Worm (Caenorhabditis elegans) whole organism, midembryonic: ENCODE results near the gene gst-35.

Experiments
- T22C8.4 ChIP-seq: fragments of 200-800 bp; sonication (Bioruptor generic); IDR thresholded peaks from 2 replicates; pipeline ENCODE4 v1.3.6; 2022; ENCODE audit warnings: missing genetic modification characterization, missing compliant biosample characterization
- cog-1 ChIP-seq: sonication (generic microtip); optimal IDR thresholded peaks from 2 replicates; lab custom pipeline; 2016; ENCODE audit warnings: missing genetic modification characterization, missing compliant biosample characterization
- flt-1 ChIP-seq: fragments of 200-800 bp; sonication (Bioruptor generic); IDR thresholded peaks from 2 replicates; pipeline ENCODE4 v1.3.6; 2022; ENCODE audit warnings: missing genetic modification characterization, missing compliant biosample characterization
- klf-2 ChIP-seq: fragments of 200-800 bp; sonication (Bioruptor generic); conservative IDR thresholded peaks from 2 replicates; pipeline ENCODE4 v1.3.6; 2022; ENCODE audit warnings: missing genetic modification reagents, missing genetic modification characterization, missing compliant biosample characterization
- med-1 ChIP-seq: sonication (generic microtip); optimal IDR thresholded peaks from 2 replicates; lab custom pipeline; 2017; ENCODE audit warnings: missing genetic modification characterization, mild to moderate bottlenecking, missing compliant biosample characterization, antibody characterized with exemption, missing genetic modification reagents; ENCODE audit not compliant: insufficient read depth
- ref-1 ChIP-seq: fragments of 200-800 bp; sonication (Bioruptor generic); conservative IDR thresholded peaks from 2 replicates; pipeline ENCODE4 v1.3.6; 2022; ENCODE audit warnings: missing genetic modification reagents, missing genetic modification characterization, missing compliant biosample characterization
- tab-1 ChIP-seq: fragments of 200-800 bp; sonication (Bioruptor generic); IDR thresholded peaks from 2 replicates; pipeline ENCODE4 v1.3.6; 2022; ENCODE audit warnings: missing genetic modification characterization, missing compliant biosample characterization
- ztf-23 ChIP-seq: fragments of 200-800 bp; sonication (Bioruptor generic); IDR thresholded peaks from 2 replicates; pipeline ENCODE4 v1.3.6; 2022; ENCODE audit warnings: missing genetic modification reagents, missing genetic modification characterization, missing compliant biosample characterization
- ztf-29 ChIP-seq: fragments of 200-800 bp; sonication (Bioruptor generic); IDR thresholded peaks from 2 replicates; pipeline ENCODE4 v1.3.6; 2022; ENCODE audit warnings: missing genetic modification reagents, missing genetic modification characterization, missing compliant biosample characterization

gst-35 gene

ce11 chrII:15218609-15219008 is 33.4 kb upstream of the gst-35 start:
- TF ChIP-seq med-1 (no peak), ztf-23 (GFP tag; lab: Robert Waterston, UW) (no peak), tab-1 (GFP tag; lab: Robert Waterston, UW) (no peak), ref-1 (GFP tag; lab: Robert Waterston, UW) (no peak), klf-2 (no peak), flt-1 (no peak), T22C8.4 (GFP tag; lab: Robert Waterston, UW) (no peak), cog-1 (tag; lab: Kevin White, UChicago) (no peak), ztf-29 (GFP tag; lab: Robert Waterston, UW) (no peak)

ce11 chrII:15217949-15218348 is 32.8 kb upstream of the gst-35 start:
- TF ChIP-seq T22C8.4 (GFP tag; lab: Robert Waterston, UW) (no peak), tab-1 (GFP tag; lab: Robert Waterston, UW) (0 out of 2 replicates have a peak, but pooled peaks have one; percentile 34), flt-1 (0 out of 2 replicates have a peak, but pooled peaks have one; percentile 31), ztf-29 (GFP tag; lab: Robert Waterston, UW) (no peak), ztf-23 (GFP tag; lab: Robert Waterston, UW) (no peak), klf-2 (no peak), ref-1 (GFP tag; lab: Robert Waterston, UW) (no peak), med-1 (no peak), cog-1 (tag; lab: Kevin White, UChicago) (no peak)

- no peak for TF ChIP-seq cog-1 (tag; lab: Kevin White, UChicago)
Measured at ce11 chrII:15213732-15214131, 28.5 kb upstream of the gst-35 start.

ce11 chrII:15212260-15212914 is 27.2 kb upstream of the gst-35 start:
- TF ChIP-seq ztf-23 (GFP tag; lab: Robert Waterston, UW) (peak; percentile 32; the same call in 1 of the 2 replicates), ztf-29 (GFP tag; lab: Robert Waterston, UW) (no peak)

ce11 chrII:15209309-15209708 is 24.1 kb upstream of the gst-35 start:
- TF ChIP-seq ztf-29 (GFP tag; lab: Robert Waterston, UW), result no peak
- TF ChIP-seq klf-2, result no peak
- no peak for TF ChIP-seq cog-1 (tag; lab: Kevin White, UChicago)
- TF ChIP-seq tab-1 (GFP tag; lab: Robert Waterston, UW), result no peak

- TF ChIP-seq ztf-29 (GFP tag; lab: Robert Waterston, UW), result peak; percentile 66; the same call in 1 of the 2 replicates
- TF ChIP-seq klf-2, result no peak
- no peak for TF ChIP-seq ref-1 (GFP tag; lab: Robert Waterston, UW)
- no peak for TF ChIP-seq flt-1
Measured at ce11 chrII:15208874-15209273, 23.7 kb upstream of the gst-35 start.

- TF ChIP-seq ztf-29 (GFP tag; lab: Robert Waterston, UW) (no peak), T22C8.4 (GFP tag; lab: Robert Waterston, UW) (no peak), ref-1 (GFP tag; lab: Robert Waterston, UW) (no peak)
Measured at ce11 chrII:15208151-15208550, 23.0 kb upstream of the gst-35 start.

- TF ChIP-seq med-1 (no peak), ztf-23 (GFP tag; lab: Robert Waterston, UW) (no peak), cog-1 (tag; lab: Kevin White, UChicago) (no peak), tab-1 (GFP tag; lab: Robert Waterston, UW) (no peak), flt-1 (no peak), klf-2 (no peak), ref-1 (GFP tag; lab: Robert Waterston, UW) (no peak), T22C8.4 (GFP tag; lab: Robert Waterston, UW) (no peak), ztf-29 (GFP tag; lab: Robert Waterston, UW) (no peak)
Measured at ce11 chrII:15207562-15207961, 22.4 kb upstream of the gst-35 start.

ce11 chrII:15206234-15206633 is 21.0 kb upstream of the gst-35 start:
- TF ChIP-seq T22C8.4 (GFP tag; lab: Robert Waterston, UW), result no peak
- no peak for TF ChIP-seq ref-1 (GFP tag; lab: Robert Waterston, UW)
- TF ChIP-seq ztf-29 (GFP tag; lab: Robert Waterston, UW), result no peak
- no peak for TF ChIP-seq med-1
- TF ChIP-seq ztf-23 (GFP tag; lab: Robert Waterston, UW), result no peak
- no peak for TF ChIP-seq tab-1 (GFP tag; lab: Robert Waterston, UW)
- TF ChIP-seq klf-2, result no peak
- no peak for TF ChIP-seq cog-1 (tag; lab: Kevin White, UChicago)
- no peak for TF ChIP-seq flt-1

ce11 chrII:15205346-15205745 is 20.2 kb upstream of the gst-35 start:
- TF ChIP-seq T22C8.4 (GFP tag; lab: Robert Waterston, UW) (no peak), ztf-23 (GFP tag; lab: Robert Waterston, UW) (no peak), med-1 (no peak), tab-1 (GFP tag; lab: Robert Waterston, UW) (no peak), ztf-29 (GFP tag; lab: Robert Waterston, UW) (no peak), ref-1 (GFP tag; lab: Robert Waterston, UW) (no peak), klf-2 (no peak), flt-1 (no peak), cog-1 (tag; lab: Kevin White, UChicago) (no peak)
